Worm (Caenorhabditis elegans) whole organism, late embryonic: ENCODE data around the gene srd-64.

Source experiments
- C38D4.7 ChIP-seq: fragments of 200-800 bp; sonication (Bioruptor generic); optimal IDR thresholded peaks from 2 replicates; lab custom pipeline; 2018; ENCODE audit warnings: mild to moderate bottlenecking, missing genetic modification characterization, moderate library complexity, missing compliant biosample characterization
- K02D7.2 ChIP-seq: sonication (generic microtip); optimal IDR thresholded peaks from 2 replicates; lab custom pipeline; 2017; ENCODE audit warnings: mild to moderate bottlenecking, missing genetic modification characterization, missing compliant biosample characterization
- K09A11.1 ChIP-seq: sonication (generic microtip); optimal IDR thresholded peaks from 2 replicates; lab custom pipeline; 2017; ENCODE audit warnings: antibody characterized with exemption, mild to moderate bottlenecking, missing genetic modification characterization, missing compliant biosample characterization; ENCODE audit not compliant: insufficient read depth
- Y22D7AL.16 ChIP-seq: sonication (generic microtip); optimal IDR thresholded peaks from 2 replicates; lab custom pipeline; 2016; ENCODE audit warnings: missing genetic modification characterization, missing compliant biosample characterization
- ama-1 ChIP-seq: fragments of 150-350 bp; optimal IDR thresholded peaks from 2 replicates; lab custom pipeline; 2014
- ceh-19 ChIP-seq: fragments of 200-800 bp; sonication (Bioruptor generic); optimal IDR thresholded peaks from 2 replicates; lab custom pipeline; 2018; ENCODE audit warnings: mild to moderate bottlenecking, missing genetic modification characterization, missing compliant biosample characterization
- ceh-2 ChIP-seq: sonication (generic microtip); optimal IDR thresholded peaks from 2 replicates; lab custom pipeline; 2016; ENCODE audit warnings: missing genotype, missing genetic modification characterization, missing compliant biosample characterization
- ceh-24 ChIP-seq: sonication (generic microtip); optimal IDR thresholded peaks from 2 replicates; lab custom pipeline; 2016; ENCODE audit warnings: mild to moderate bottlenecking, missing genetic modification characterization, missing compliant biosample characterization
- ceh-30 ChIP-seq: fragments of 150-350 bp; optimal IDR thresholded peaks from 2 replicates; lab custom pipeline; 2014; ENCODE audit warnings: missing biosample characterization, missing genetic modification characterization
- ceh-34 ChIP-seq: sonication (generic microtip); optimal IDR thresholded peaks from 2 replicates; lab custom pipeline; 2016; ENCODE audit warnings: mild to moderate bottlenecking, missing genetic modification characterization, missing compliant biosample characterization
- ceh-45 ChIP-seq: fragments of 200-800 bp; sonication (Bioruptor generic); IDR thresholded peaks from 2 replicates; pipeline ENCODE4 v1.3.6; 2022; ENCODE audit warnings: missing genetic modification reagents, missing genetic modification characterization, missing compliant biosample characterization
- ceh-48 ChIP-seq: sonication (generic microtip); optimal IDR thresholded peaks from 2 replicates; lab custom pipeline; 2016; ENCODE audit warnings: missing genetic modification characterization, inconsistent platforms, missing compliant biosample characterization
- ceh-9 ChIP-seq: sonication (generic microtip); optimal IDR thresholded peaks from 2 replicates; lab custom pipeline; 2016; ENCODE audit warnings: mild to moderate bottlenecking, missing genetic modification characterization, inconsistent platforms, missing compliant biosample characterization
- elt-2 ChIP-seq: sonication (generic microtip); optimal IDR thresholded peaks from 2 replicates; lab custom pipeline; 2016; ENCODE audit warnings: missing genetic modification reagents, missing genetic modification characterization, missing compliant biosample characterization
- elt-4 ChIP-seq: sonication (generic microtip); optimal IDR thresholded peaks from 2 replicates; lab custom pipeline; 2016; ENCODE audit warnings: missing genetic modification characterization, missing compliant biosample characterization
- ets-4 ChIP-seq: sonication (generic microtip); optimal IDR thresholded peaks from 2 replicates; lab custom pipeline; 2016; ENCODE audit warnings: missing genetic modification characterization, missing compliant biosample characterization
- eyg-1 ChIP-seq: sonication (generic microtip); optimal IDR thresholded peaks from 2 replicates; lab custom pipeline; 2016; ENCODE audit warnings: missing genotype, missing genetic modification characterization, missing compliant biosample characterization
- fkh-10 ChIP-seq: fragments of 150-350 bp; optimal IDR thresholded peaks from 2 replicates; lab custom pipeline; 2014; ENCODE audit warnings: missing biosample characterization, missing genetic modification reagents, missing genetic modification characterization
- gmeb-2 ChIP-seq: sonication (generic microtip); optimal IDR thresholded peaks from 2 replicates; lab custom pipeline; 2016; ENCODE audit warnings: missing genetic modification characterization, inconsistent platforms, missing compliant biosample characterization
- hlh-15 ChIP-seq: sonication (generic microtip); optimal IDR thresholded peaks from 2 replicates; lab custom pipeline; 2016; ENCODE audit warnings: missing genetic modification characterization, missing compliant biosample characterization
- hlh-30 ChIP-seq: sonication (generic microtip); optimal IDR thresholded peaks from 2 replicates; lab custom pipeline; 2017; ENCODE audit warnings: antibody characterized with exemption, missing genetic modification characterization, missing compliant biosample characterization; ENCODE audit not compliant: insufficient read depth
- hlh-8 ChIP-seq: sonication (generic microtip); optimal IDR thresholded peaks from 2 replicates; lab custom pipeline; 2016; ENCODE audit warnings: missing genotype, missing genetic modification characterization, missing compliant biosample characterization
- mec-3 ChIP-seq: sonication (generic microtip); optimal IDR thresholded peaks from 2 replicates; lab custom pipeline; 2016; ENCODE audit warnings: borderline replicate concordance, missing genetic modification characterization, missing compliant biosample characterization
- nfya-1 ChIP-seq: sonication (generic microtip); optimal IDR thresholded peaks from 2 replicates; lab custom pipeline; 2017; ENCODE audit warnings: missing genetic modification characterization, mild to moderate bottlenecking, missing compliant biosample characterization, antibody characterized with exemption, moderate library complexity
- nhr-11 ChIP-seq: fragments of 150-350 bp; optimal IDR thresholded peaks from 2 replicates; lab custom pipeline; 2014; ENCODE audit warnings: missing biosample characterization, missing genetic modification characterization
- npax-4 ChIP-seq: sonication (generic microtip); optimal IDR thresholded peaks from 2 replicates; lab custom pipeline; 2016; ENCODE audit warnings: missing genetic modification characterization, missing compliant biosample characterization
- odd-2 ChIP-seq: sonication (generic microtip); optimal IDR thresholded peaks from 2 replicates; lab custom pipeline; 2017; ENCODE audit warnings: antibody characterized with exemption, mild to moderate bottlenecking, missing genetic modification characterization, missing compliant biosample characterization
- pag-3 ChIP-seq: sonication (generic microtip); optimal IDR thresholded peaks from 2 replicates; lab custom pipeline; 2016; ENCODE audit warnings: missing compliant biosample characterization, missing genetic modification characterization, borderline replicate concordance
- pat-9 ChIP-seq: fragments of 200-800 bp; sonication (Bioruptor generic); optimal IDR thresholded peaks from 2 replicates; lab custom pipeline; 2018; ENCODE audit warnings: mild to moderate bottlenecking, missing genetic modification characterization, moderate library complexity, missing compliant biosample characterization
- pqm-1 ChIP-seq: sonication (generic microtip); optimal IDR thresholded peaks from 2 replicates; lab custom pipeline; 2016; ENCODE audit warnings: missing genetic modification characterization, missing compliant biosample characterization
- pros-1 ChIP-seq: fragments of 150-350 bp; optimal IDR thresholded peaks from 2 replicates; lab custom pipeline; 2014; ENCODE audit warnings: missing biosample characterization, missing genetic modification reagents, missing genetic modification characterization
- ref-2 ChIP-seq: sonication (generic microtip); optimal IDR thresholded peaks from 2 replicates; lab custom pipeline; 2016; ENCODE audit warnings: missing genetic modification characterization, missing compliant biosample characterization
- sdc-2 ChIP-seq: sonication (generic microtip); optimal IDR thresholded peaks from 2 replicates; lab custom pipeline; 2016; ENCODE audit warnings: missing genotype, missing genetic modification characterization, missing compliant biosample characterization
- sox-4 ChIP-seq: sonication (generic microtip); optimal IDR thresholded peaks from 2 replicates; lab custom pipeline; 2017; ENCODE audit warnings: mild to moderate bottlenecking, missing genetic modification characterization, inconsistent platforms, missing compliant biosample characterization
- tbx-2 ChIP-seq: sonication (generic microtip); optimal IDR thresholded peaks from 2 replicates; lab custom pipeline; 2016; ENCODE audit warnings: missing genetic modification characterization, missing compliant biosample characterization
- tbx-7 ChIP-seq: sonication (generic microtip); optimal IDR thresholded peaks from 2 replicates; lab custom pipeline; 2016; ENCODE audit warnings: missing genotype, missing genetic modification characterization, missing compliant biosample characterization
- ttx-3 ChIP-seq: sonication (generic microtip); optimal IDR thresholded peaks from 2 replicates; lab custom pipeline; 2016; ENCODE audit warnings: missing genetic modification reagents, missing genetic modification characterization, missing compliant biosample characterization
- unc-42 ChIP-seq: sonication (generic microtip); optimal IDR thresholded peaks from 2 replicates; lab custom pipeline; 2016; ENCODE audit warnings: missing genotype, missing genetic modification characterization, missing compliant biosample characterization
- unc-86 ChIP-seq: sonication (generic microtip); optimal IDR thresholded peaks from 2 replicates; lab custom pipeline; 2016; ENCODE audit warnings: missing genetic modification characterization, missing compliant biosample characterization
- zip-5 ChIP-seq: sonication (generic microtip); optimal IDR thresholded peaks from 2 replicates; lab custom pipeline; 2016; ENCODE audit warnings: missing genetic modification characterization, missing compliant biosample characterization
- ztf-16 ChIP-seq: sonication (generic microtip); optimal IDR thresholded peaks from 2 replicates; lab custom pipeline; 2017; ENCODE audit warnings: missing genetic modification characterization, missing compliant biosample characterization

srd-64 gene

ce11 chrIII:1661031-1661430, 33.9 kb downstream of the srd-64 start:
- TF ChIP-seq pqm-1 (tag; lab: Kevin White, UChicago) (no peak), ztf-16 (tag; lab: Kevin White, UChicago) (no peak), odd-2 (no peak), ceh-19 (GFP tag; lab: Kevin White, UChicago) (no peak), pros-1 (tag; lab: Kevin White, UChicago) (no peak), nfya-1 (tag; lab: Kevin White, UChicago) (no peak), Y22D7AL.16 (tag; lab: Kevin White, UChicago) (no peak), K09A11.1 (tag; lab: Kevin White, UChicago) (no peak)

- no peak for TF ChIP-seq eyg-1 (tag; lab: Kevin White, UChicago)
- peak; percentile 37 for TF ChIP-seq Y22D7AL.16 (tag; lab: Kevin White, UChicago)
- TF ChIP-seq, all 69 proteins: peak for 1
Measured at ce11 chrIII:1659763-1660162, 35.1 kb downstream of the srd-64 start, which contains the start of gene Y22D7AL.15. Y22D7AL.15 (minus strand) TSS chrIII:1659863.

ce11 chrIII:1657380-1657779, 37.5 kb downstream of the srd-64 start, which contains the start of gene cht-4:
cht-4 (minus strand) TSS chrIII:1657480.
- TF ChIP-seq gmeb-2 (no peak), Y22D7AL.16 (tag; lab: Kevin White, UChicago) (no peak), ceh-34 (tag; lab: Kevin White, UChicago) (no peak), ttx-3 (tag; lab: Kevin White, UChicago) (no peak), nhr-11 (tag; lab: Kevin White, UChicago) (no peak), npax-4 (no peak), sox-4 (tag; lab: Kevin White, UChicago) (no peak), elt-2 (tag; lab: Kevin White, UChicago) (peak; percentile 67), tbx-2 (no peak)
- TF ChIP-seq, all 69 proteins: peak for 1

- TF ChIP-seq unc-42 (tag; lab: Kevin White, UChicago) (no peak), ceh-30 (tag; lab: Kevin White, UChicago) (no peak), pag-3 (no peak), elt-2 (tag; lab: Kevin White, UChicago) (no peak), tbx-7 (tag; lab: Kevin White, UChicago) (no peak), elt-4 (tag; lab: Kevin White, UChicago) (no peak), ceh-24 (tag; lab: Kevin White, UChicago) (no peak), hlh-8 (tag; lab: Kevin White, UChicago) (no peak), mec-3 (tag; lab: Kevin White, UChicago) (no peak), ets-4 (tag; lab: Kevin White, UChicago) (no peak), ref-2 (tag; lab: Kevin White, UChicago) (no peak)
Measured at ce11 chrIII:1652925-1653324, 42.0 kb downstream of the srd-64 start.

ce11 chrIII:1652181-1652580, 42.7 kb downstream of the srd-64 start, which contains the start of gene Y22D7AL.1:
Y22D7AL.1 (plus strand) TSS chrIII:1652481.
- TF ChIP-seq ceh-24 (tag; lab: Kevin White, UChicago) (no peak), K02D7.2 (tag; lab: Kevin White, UChicago) (no peak), hlh-30 (tag; lab: Kevin White, UChicago) (no peak), pat-9 (no peak), ceh-45 (no peak), ceh-48 (tag; lab: Kevin White, UChicago) (no peak), gmeb-2 (no peak), odd-2 (no peak), sdc-2 (tag; lab: Kevin White, UChicago) (no peak), nfya-1 (tag; lab: Kevin White, UChicago) (no peak), unc-42 (tag; lab: Kevin White, UChicago) (no peak), elt-4 (tag; lab: Kevin White, UChicago) (no peak), unc-86 (no peak), ceh-2 (no peak), zip-5 (tag; lab: Kevin White, UChicago) (no peak), ama-1 (lab: Kevin White, UChicago) (no peak), hlh-15 (no peak), C38D4.7 (GFP tag; lab: Kevin White, UChicago) (no peak), ceh-9 (tag; lab: Kevin White, UChicago) (no peak), fkh-10 (GFP tag; lab: Kevin White, UChicago) (no peak)
